Worm (Caenorhabditis elegans) whole organism, late embryonic: Measurements from ENCODE around the gene snrp-40.1.

Experiments used
- elt-2 ChIP-seq: sonication (generic microtip); optimal IDR thresholded peaks from 2 replicates; lab custom pipeline; 2016; ENCODE audit warnings: missing genetic modification reagents, missing genetic modification characterization, missing compliant biosample characterization
- gmeb-2 ChIP-seq: sonication (generic microtip); optimal IDR thresholded peaks from 2 replicates; lab custom pipeline; 2016; ENCODE audit warnings: missing genetic modification characterization, inconsistent platforms, missing compliant biosample characterization
- hlh-30 ChIP-seq: sonication (generic microtip); optimal IDR thresholded peaks from 2 replicates; lab custom pipeline; 2017; ENCODE audit warnings: antibody characterized with exemption, missing genetic modification characterization, missing compliant biosample characterization; ENCODE audit not compliant: insufficient read depth
- nfya-1 ChIP-seq: sonication (generic microtip); optimal IDR thresholded peaks from 2 replicates; lab custom pipeline; 2017; ENCODE audit warnings: missing genetic modification characterization, mild to moderate bottlenecking, missing compliant biosample characterization, antibody characterized with exemption, moderate library complexity

- TF ChIP-seq nfya-1 (tag; lab: Kevin White, UChicago) = no peak
- TF ChIP-seq elt-2 (tag; lab: Kevin White, UChicago) = no peak
- no peak for TF ChIP-seq gmeb-2
- no peak for TF ChIP-seq hlh-30 (tag; lab: Kevin White, UChicago)
These were observed 45.3 kb upstream of the snrp-40.1 start for ce11 chrX:11344899-11345298.
